Worm (Caenorhabditis elegans) whole organism, L4 larva: ENCODE measurements around the gene T22D1.1.

Experiments used
- lim-7 ChIP-seq: fragments of 200-800 bp; sonication (Bioruptor generic); IDR thresholded peaks from 2 replicates; pipeline ENCODE4 v1.3.6; 2022; ENCODE audit warnings: missing genetic modification characterization, missing compliant biosample characterization
- lin-29 ChIP-seq: fragments of 200-800 bp; sonication (Bioruptor generic); IDR thresholded peaks from 2 replicates; pipeline ENCODE4 v1.3.6; 2022; ENCODE audit warnings: missing genetic modification reagents, missing genetic modification characterization, missing compliant biosample characterization
- lir-3 ChIP-seq: sonication (generic microtip); optimal IDR thresholded peaks from 2 replicates; lab custom pipeline; 2016; ENCODE audit warnings: mild to moderate bottlenecking, missing genetic modification characterization, missing compliant biosample characterization
- nhr-11 ChIP-seq: fragments of 150-350 bp; optimal IDR thresholded peaks from 2 replicates; lab custom pipeline; 2014; ENCODE audit warnings: missing biosample characterization, missing genetic modification characterization
- nhr-237 ChIP-seq: sonication (generic microtip); optimal IDR thresholded peaks from 2 replicates; lab custom pipeline; 2017; ENCODE audit warnings: missing biosample characterization, missing genetic modification characterization
- nhr-25 ChIP-seq: sonication (generic microtip); optimal IDR thresholded peaks from 2 replicates; lab custom pipeline; 2017; ENCODE audit warnings: missing genetic modification characterization, mild to moderate bottlenecking, missing compliant biosample characterization, antibody characterized with exemption, moderate library complexity, borderline replicate concordance; ENCODE audit not compliant: insufficient read depth
- nhr-28 ChIP-seq: fragments of 150-350 bp; optimal IDR thresholded peaks from 2 replicates; lab custom pipeline; 2014; ENCODE audit warnings: missing biosample characterization, missing genetic modification characterization
- saeg-2 ChIP-seq: fragments of 200-800 bp; sonication (Bioruptor generic); IDR thresholded peaks from 2 replicates; pipeline ENCODE4 v1.3.6; 2022; ENCODE audit warnings: missing genetic modification reagents, missing genetic modification characterization, missing compliant biosample characterization

- no peak for TF ChIP-seq nhr-28 (tag; lab: Kevin White, UChicago)
- no peak for TF ChIP-seq lir-3 (tag; lab: Kevin White, UChicago)
- TF ChIP-seq lim-7 (GFP tag; lab: Robert Waterston, UW): no peak
- TF ChIP-seq lin-29 (GFP tag; lab: Robert Waterston, UW): no peak
- TF ChIP-seq nhr-11 (tag; lab: Kevin White, UChicago): no peak
- no peak for TF ChIP-seq saeg-2 (GFP tag; lab: Robert Waterston, UW)
- no peak for TF ChIP-seq nhr-25 (tag; lab: Kevin White, UChicago)
- TF ChIP-seq nhr-237 (tag; lab: Kevin White, UChicago): no peak
Observed at ce11 chrIV:6883342-6883741, 39.8 kb upstream of the T22D1.1 start, which contains the start of gene tre-2.
